Fruit fly (Drosophila melanogaster) whole organism, embryonic: Measurements from ENCODE around the gene CG7386.

ENCODE experiments used
- B-H1 ChIP-seq: fragments of 200-800 bp; sonication (Bioruptor generic); IDR thresholded peaks from 3 replicates; pipeline ENCODE4 v1.3.6; 2022; ENCODE audit warnings: missing biosample characterization, missing genetic modification characterization
- CG10979 ChIP-seq: fragments of 200-800 bp; sonication (Bioruptor generic); optimal IDR thresholded peaks from 2 replicates; lab custom pipeline; 2018; ENCODE audit warnings: missing biosample characterization, mild to moderate bottlenecking, missing genetic modification characterization, moderate library complexity
- CG11085 ChIP-seq: fragments of 200-800 bp; sonication (Bioruptor generic); IDR thresholded peaks from 2 replicates; pipeline ENCODE4 v1.3.6; 2022; ENCODE audit warnings: missing biosample characterization, missing genetic modification characterization
- CG11504 ChIP-seq: fragments of 200-800 bp; sonication (Bioruptor generic); optimal IDR thresholded peaks from 3 replicates; lab custom pipeline; 2019; ENCODE audit warnings: missing biosample characterization, mild to moderate bottlenecking, missing genetic modification characterization, moderate library complexity
- CG13624 ChIP-seq: fragments of 200-800 bp; sonication (Bioruptor generic); optimal IDR thresholded peaks from 2 replicates; lab custom pipeline; 2016; ENCODE audit warnings: missing biosample characterization, missing genetic modification characterization
- CG14014 ChIP-seq: fragments of 200-800 bp; sonication (Bioruptor generic); IDR thresholded peaks from 2 replicates; pipeline ENCODE4 v1.3.6; 2022; ENCODE audit warnings: missing biosample characterization, missing genetic modification characterization
- CG14050 ChIP-seq: fragments of 200-800 bp; sonication (Bioruptor generic); IDR thresholded peaks from 3 replicates; pipeline ENCODE4 v1.3.6; 2022; ENCODE audit warnings: missing biosample characterization, missing genetic modification characterization
- CG15269 ChIP-seq: fragments of 200-800 bp; sonication (Bioruptor generic); optimal IDR thresholded peaks from 2 replicates; lab custom pipeline; 2018; ENCODE audit warnings: missing biosample characterization, mild to moderate bottlenecking, missing genetic modification characterization, moderate library complexity
- CG16813 ChIP-seq: fragments of 200-800 bp; sonication (Bioruptor generic); IDR thresholded peaks from 3 replicates; pipeline ENCODE4 v1.3.6; 2022; ENCODE audit warnings: missing biosample characterization, missing genetic modification characterization; ENCODE audit not compliant: partially characterized antibody
- CG17829 ChIP-seq: fragments of 200-800 bp; optimal IDR thresholded peaks from 2 replicates; lab custom pipeline; 2019; ENCODE audit warnings: missing biosample characterization, mild to moderate bottlenecking, missing genetic modification characterization, moderate library complexity
- CG18011 ChIP-seq: fragments of 200-800 bp; sonication (Bioruptor generic); optimal IDR thresholded peaks from 2 replicates; lab custom pipeline; 2017; ENCODE audit warnings: missing biosample characterization, missing genetic modification characterization, mild to moderate bottlenecking, moderate library complexity, missing genotype
- CG2129 ChIP-seq: fragments of 200-800 bp; sonication (Bioruptor generic); IDR thresholded peaks from 2 replicates; pipeline ENCODE4 v1.3.6; 2022; ENCODE audit warnings: missing biosample characterization, missing genetic modification characterization; ENCODE audit not compliant: partially characterized antibody
- CG31224 ChIP-seq: fragments of 200-800 bp; sonication (Bioruptor generic); IDR thresholded peaks from 2 replicates; pipeline ENCODE4 v1.3.6; 2022; ENCODE audit warnings: missing biosample characterization, missing genetic modification characterization
- CG31365 ChIP-seq: fragments of 200-800 bp; sonication (Bioruptor generic); optimal IDR thresholded peaks from 2 replicates; lab custom pipeline; 2018; ENCODE audit warnings: missing biosample characterization, mild to moderate bottlenecking, missing genetic modification characterization
- CG4617 ChIP-seq: fragments of 200-800 bp; sonication (Bioruptor generic); optimal IDR thresholded peaks from 3 replicates; lab custom pipeline; 2016; ENCODE audit warnings: missing biosample characterization, missing genetic modification characterization, borderline replicate concordance
- CG8924 ChIP-seq: fragments of 200-800 bp; optimal IDR thresholded peaks from 3 replicates; lab custom pipeline; 2019; ENCODE audit warnings: missing biosample characterization, mild to moderate bottlenecking, missing genetic modification characterization, moderate library complexity
- CG9437 ChIP-seq: fragments of 200-800 bp; sonication (Bioruptor generic); optimal IDR thresholded peaks from 2 replicates; lab custom pipeline; 2018; ENCODE audit warnings: missing biosample characterization, mild to moderate bottlenecking, missing genetic modification characterization
- CG9817 ChIP-seq: fragments of 200-800 bp; sonication (Bioruptor generic); optimal IDR thresholded peaks from 2 replicates; lab custom pipeline; 2018; ENCODE audit warnings: missing biosample characterization, mild to moderate bottlenecking, missing genetic modification characterization, moderate library complexity
- Gug ChIP-seq: fragments of 200-800 bp; sonication (Bioruptor generic); IDR thresholded peaks from 4 replicates; pipeline ENCODE4 v1.3.6; 2022; ENCODE audit warnings: missing biosample characterization, missing genetic modification characterization
- Hr3 ChIP-seq: fragments of 200-800 bp; sonication (Bioruptor generic); optimal IDR thresholded peaks from 3 replicates; lab custom pipeline; 2016; ENCODE audit warnings: missing biosample characterization, missing genetic modification characterization
- MESR4 ChIP-seq: fragments of 200-800 bp; sonication (Bioruptor generic); optimal IDR thresholded peaks from 2 replicates; lab custom pipeline; 2018; ENCODE audit warnings: missing biosample characterization, mild to moderate bottlenecking, missing genetic modification characterization, moderate library complexity
- Nf-YB ChIP-seq: fragments of 200-800 bp; sonication (Bioruptor generic); optimal IDR thresholded peaks from 3 replicates; lab custom pipeline; 2019; ENCODE audit warnings: missing biosample characterization, mild to moderate bottlenecking, missing genetic modification characterization, moderate library complexity
- Six4 ChIP-seq: fragments of 200-800 bp; sonication (Bioruptor generic); optimal IDR thresholded peaks from 2 replicates; lab custom pipeline; 2016; ENCODE audit warnings: missing biosample characterization, missing genetic modification characterization
- Ssrp ChIP-seq: fragments of 200-800 bp; sonication (Bioruptor generic); optimal IDR thresholded peaks from 2 replicates; lab custom pipeline; 2018; ENCODE audit warnings: missing biosample characterization, mild to moderate bottlenecking, missing genetic modification characterization, moderate library complexity
- bcd ChIP-seq: fragments of 200-800 bp; sonication (Bioruptor generic); optimal IDR thresholded peaks from 2 replicates; lab custom pipeline; 2017; ENCODE audit warnings: missing biosample characterization, mild to moderate bottlenecking, missing genetic modification characterization
- danr ChIP-seq: fragments of 200-800 bp; sonication (Bioruptor generic); IDR thresholded peaks from 2 replicates; pipeline ENCODE4 v1.3.6; 2022; ENCODE audit warnings: missing biosample characterization, missing genetic modification characterization
- dpn ChIP-seq, 2 experiments: fragments of 200-800 bp; sonication (Bioruptor generic); optimal IDR thresholded peaks; 3 replicates each; lab custom pipeline; 2016; ENCODE audit warnings: missing biosample characterization in 2 of 2, missing genetic modification characterization in 2 of 2
- emc ChIP-seq: fragments of 200-800 bp; sonication (Bioruptor generic); optimal IDR thresholded peaks from 2 replicates; lab custom pipeline; 2016; ENCODE audit warnings: missing biosample characterization, missing genetic modification characterization
- en ChIP-seq: fragments of 200-800 bp; sonication (Bioruptor generic); optimal IDR thresholded peaks from 2 replicates; lab custom pipeline; 2016; ENCODE audit warnings: missing biosample characterization, missing genetic modification characterization
- eve ChIP-seq, 2 experiments: fragments of >200 bp; optimal IDR thresholded peaks; 2 replicates each; lab custom pipeline; 2017; ENCODE audit warnings: missing biosample characterization in 2 of 2, missing genetic modification characterization in 2 of 2
- fd3F ChIP-seq: fragments of 200-800 bp; sonication (Bioruptor generic); optimal IDR thresholded peaks from 2 replicates; lab custom pipeline; 2018; ENCODE audit warnings: missing biosample characterization, mild to moderate bottlenecking, missing genetic modification characterization, moderate library complexity
- grau ChIP-seq: fragments of 200-800 bp; optimal IDR thresholded peaks from 3 replicates; lab custom pipeline; 2019; ENCODE audit warnings: missing biosample characterization, mild to moderate bottlenecking, missing genetic modification characterization, moderate library complexity
- gro ChIP-seq: fragments of 200-800 bp; sonication (Bioruptor generic); optimal IDR thresholded peaks from 2 replicates; lab custom pipeline; 2016; ENCODE audit warnings: missing biosample characterization, missing genetic modification characterization
- kay ChIP-seq: fragments of 200-800 bp; sonication (Bioruptor generic); optimal IDR thresholded peaks from 2 replicates; lab custom pipeline; 2016; ENCODE audit warnings: missing biosample characterization, missing genetic modification characterization
- ken ChIP-seq: fragments of 200-800 bp; sonication (Bioruptor generic); IDR thresholded peaks from 3 replicates; pipeline ENCODE4 v1.3.6; 2022; ENCODE audit warnings: missing biosample characterization, missing genetic modification characterization
- org-1 ChIP-seq: fragments of 200-800 bp; sonication (Bioruptor generic); optimal IDR thresholded peaks from 2 replicates; lab custom pipeline; 2017; ENCODE audit warnings: missing biosample characterization, missing genetic modification characterization
- pb ChIP-seq: fragments of 200-800 bp; sonication (Bioruptor generic); optimal IDR thresholded peaks from 3 replicates; lab custom pipeline; 2016; ENCODE audit warnings: missing biosample characterization, missing genetic modification characterization
- peb ChIP-seq: fragments of 200-800 bp; sonication (Bioruptor generic); IDR thresholded peaks from 2 replicates; pipeline ENCODE4 v1.3.6; 2022; ENCODE audit warnings: missing biosample characterization, missing genetic modification characterization
- phol ChIP-seq: fragments of 200-800 bp; sonication (Bioruptor generic); optimal IDR thresholded peaks from 3 replicates; lab custom pipeline; 2018; ENCODE audit warnings: missing biosample characterization, mild to moderate bottlenecking, missing genetic modification characterization, moderate library complexity
- pros ChIP-seq: fragments of 200-800 bp; sonication (Bioruptor generic); optimal IDR thresholded peaks from 3 replicates; lab custom pipeline; 2019; ENCODE audit warnings: missing biosample characterization, mild to moderate bottlenecking, missing genetic modification characterization, moderate library complexity
- ro ChIP-seq: fragments of 200-800 bp; sonication (Bioruptor generic); IDR thresholded peaks from 2 replicates; pipeline ENCODE4 v1.3.6; 2022; ENCODE audit warnings: missing biosample characterization, missing genetic modification characterization
- schlank ChIP-seq: fragments of 200-800 bp; sonication (Bioruptor generic); optimal IDR thresholded peaks from 2 replicates; lab custom pipeline; 2018; ENCODE audit warnings: missing biosample characterization, mild to moderate bottlenecking, missing genetic modification characterization
- sisA ChIP-seq: fragments of 200-800 bp; sonication (Bioruptor generic); IDR thresholded peaks from 2 replicates; pipeline ENCODE4 v1.3.6; 2022; ENCODE audit warnings: missing biosample characterization, missing genetic modification characterization
- slp2 ChIP-seq: fragments of 200-800 bp; sonication (Bioruptor generic); optimal IDR thresholded peaks from 2 replicates; lab custom pipeline; 2016; ENCODE audit warnings: missing biosample characterization, missing genetic modification characterization
- stwl ChIP-seq: fragments of 200-800 bp; sonication (Bioruptor generic); optimal IDR thresholded peaks from 3 replicates; lab custom pipeline; 2018; ENCODE audit warnings: missing biosample characterization, mild to moderate bottlenecking, missing genetic modification characterization, moderate library complexity
- tx ChIP-seq: fragments of 200-800 bp; sonication (Bioruptor generic); optimal IDR thresholded peaks from 2 replicates; lab custom pipeline; 2016; ENCODE audit warnings: missing biosample characterization, missing genetic modification characterization
- vnd ChIP-seq: fragments of 200-800 bp; sonication (Bioruptor generic); IDR thresholded peaks from 3 replicates; pipeline ENCODE4 v1.3.6; 2022; ENCODE audit warnings: missing biosample characterization, missing genetic modification characterization; ENCODE audit not compliant: partially characterized antibody
- wdn ChIP-seq: fragments of 200-800 bp; sonication (Bioruptor generic); IDR thresholded peaks from 2 replicates; pipeline ENCODE4 v1.3.6; 2022; ENCODE audit warnings: missing biosample characterization, missing genetic modification characterization

Gene CG7386

dm6 chr3L:6188995-6189927, at the start of gene CG7386, which contains the start of gene D19A (continued):
- peak; percentile 69 for TF ChIP-seq CG8924 (tag; lab: Kevin White, UChicago)
- peak; percentile 7 for TF ChIP-seq CG4617
- peak; percentile 49 for TF ChIP-seq grau (tag; lab: Kevin White, UChicago)
- no peak for TF ChIP-seq CG16813 (GFP tag; lab: Robert Waterston, UW)
- peak; percentile 64 for TF ChIP-seq CG17829 (tag; lab: Kevin White, UChicago)
- peak; percentile 49 for TF ChIP-seq slp2
- TF ChIP-seq pb (GFP tag; lab: Kevin White, UChicago), result peak; percentile 46
- TF ChIP-seq Six4 (GFP tag; lab: Kevin White, UChicago), result no peak
- TF ChIP-seq MESR4, result peak; percentile 78
- peak; percentile 63; the same call in 1 of the 2 replicates for TF ChIP-seq CG14014 (GFP tag; lab: Robert Waterston, UW)
- TF ChIP-seq kay (GFP tag; lab: Kevin White, UChicago), result peak; percentile 5
- TF ChIP-seq org-1, result no peak
- TF ChIP-seq Ssrp (tag; lab: Kevin White, UChicago), result peak; percentile 25
- peak; percentile 59; the same call in 1 of the 3 replicates for TF ChIP-seq ken
- TF ChIP-seq CG9437 (GFP tag; lab: Kevin White, UChicago), result peak; percentile 21
- no peak for TF ChIP-seq CG18011 (GFP tag; lab: Kevin White, UChicago)
- TF ChIP-seq CG2129 (GFP tag; lab: Robert Waterston, UW), result no peak
- TF ChIP-seq en (GFP tag; lab: Kevin White, UChicago), result no peak
- peak; percentile 44; the same call in 1 of the 2 replicates for TF ChIP-seq CG11085 (GFP tag; lab: Robert Waterston, UW)
- peak; percentile 34 for TF ChIP-seq Hr3 (GFP tag; lab: Kevin White, UChicago)
- TF ChIP-seq Nf-YB (GFP tag; lab: Kevin White, UChicago), result peak; percentile 29
- TF ChIP-seq Gug (GFP tag; lab: Robert Waterston, UW), result peak; percentile 75; the same call in 3 of the 4 replicates
- TF ChIP-seq wdn (GFP tag; lab: Robert Waterston, UW), result no peak
- TF ChIP-seq vnd (GFP tag; lab: Robert Waterston, UW), result no peak
- TF ChIP-seq tx (GFP tag; lab: Kevin White, UChicago), result peak; percentile 1
- peak; percentile 3 for TF ChIP-seq fd3F (GFP tag; lab: Kevin White, UChicago)
- peak; percentile 16; the same call in 2 of the 3 replicates for TF ChIP-seq B-H1 (GFP tag; lab: Robert Waterston, UW)
- peak; percentile 61 for TF ChIP-seq phol (tag; lab: Kevin White, UChicago)
- peak; percentile 72 for TF ChIP-seq sisA
- TF ChIP-seq emc (GFP tag; lab: Kevin White, UChicago), result peak; percentile 19
- TF ChIP-seq CG13624, result peak; percentile 66
- no peak for TF ChIP-seq ro
- peak; percentile 61 for TF ChIP-seq CG11504
- TF ChIP-seq CG14050 (GFP tag; lab: Robert Waterston, UW), result peak; percentile 47
- TF ChIP-seq bcd (GFP tag; lab: Kevin White, UChicago), result peak; percentile 34
- TF ChIP-seq dpn (GFP tag; optimal IDR thresholded peaks at IDR 0.05; lab: Kevin White, UChicago), result peak; percentile 33 to 62
- TF ChIP-seq schlank (tag; lab: Kevin White, UChicago), result no peak
- TF ChIP-seq CG15269 (tag; lab: Kevin White, UChicago), result peak; percentile 65
- no peak for TF ChIP-seq eve (GFP tag; optimal IDR thresholded peaks at IDR 0.05; lab: Kevin White, UChicago)
- no peak for TF ChIP-seq gro (GFP tag; lab: Kevin White, UChicago)
- peak; percentile 62 for TF ChIP-seq stwl
- no peak for TF ChIP-seq danr (GFP tag; lab: Robert Waterston, UW)
- no peak for TF ChIP-seq peb (GFP tag; lab: Robert Waterston, UW)
- TF ChIP-seq pros (GFP tag; lab: Kevin White, UChicago), result no peak
- peak; percentile 58 for TF ChIP-seq CG9817 (tag; lab: Kevin White, UChicago)
- TF ChIP-seq CG31224 (GFP tag; lab: Robert Waterston, UW), result 0 out of 2 replicates have a peak, but pooled peaks have one; percentile 29
- no peak for TF ChIP-seq CG31365 (tag; lab: Kevin White, UChicago)
- TF ChIP-seq CG10979 (tag; lab: Kevin White, UChicago), result peak; percentile 33
